Fruit fly (Drosophila melanogaster) whole organism, embryonic: ENCODE measurements around the gene CG14036.

ENCODE experiments used
- CG11085 ChIP-seq: fragments of 200-800 bp; sonication (Bioruptor generic); IDR thresholded peaks from 2 replicates; pipeline ENCODE4 v1.3.6; 2022; ENCODE audit warnings: missing biosample characterization, missing genetic modification characterization
- E2f2 ChIP-seq: fragments of 200-800 bp; sonication (Bioruptor generic); IDR thresholded peaks from 2 replicates; pipeline ENCODE4 v1.3.6; 2022; ENCODE audit warnings: missing biosample characterization, missing genetic modification characterization
- HLH54F ChIP-seq: fragments of 200-800 bp; sonication (Bioruptor generic); optimal IDR thresholded peaks from 3 replicates; lab custom pipeline; 2016; ENCODE audit warnings: missing biosample characterization, missing genetic modification characterization
- Neu2 ChIP-seq: fragments of 200-800 bp; sonication (Bioruptor generic); optimal IDR thresholded peaks from 3 replicates; lab custom pipeline; 2016; ENCODE audit warnings: missing biosample characterization, missing genetic modification characterization, borderline replicate concordance
- NfI ChIP-seq: fragments of 200-800 bp; sonication (Bioruptor generic); optimal IDR thresholded peaks from 3 replicates; lab custom pipeline; 2018; ENCODE audit warnings: missing biosample characterization, mild to moderate bottlenecking, missing genetic modification characterization, moderate library complexity
- Sox100B ChIP-seq: fragments of 200-800 bp; sonication (Bioruptor generic); optimal IDR thresholded peaks from 3 replicates; lab custom pipeline; 2018; ENCODE audit warnings: missing biosample characterization, mild to moderate bottlenecking, missing genetic modification characterization
- btn ChIP-seq: fragments of 200-800 bp; sonication (Bioruptor generic); optimal IDR thresholded peaks from 2 replicates; lab custom pipeline; 2016; ENCODE audit warnings: missing biosample characterization, missing genetic modification characterization
- ewg ChIP-seq: fragments of 200-800 bp; sonication (Bioruptor generic); optimal IDR thresholded peaks from 3 replicates; lab custom pipeline; 2017; ENCODE audit warnings: mild to moderate bottlenecking, missing biosample characterization, missing genetic modification reagents, missing genetic modification characterization
- insv ChIP-seq, 2 experiments: fragments of 200-800 bp; sonication (Bioruptor generic); optimal IDR thresholded peaks; 3 replicates each; lab custom pipeline; 2016 to 2018; ENCODE audit warnings: missing biosample characterization in 2 of 2, missing genetic modification characterization in 2 of 2
- sqz ChIP-seq: fragments of 200-800 bp; sonication (Bioruptor generic); optimal IDR thresholded peaks from 3 replicates; lab custom pipeline; 2018; ENCODE audit warnings: missing biosample characterization, mild to moderate bottlenecking, missing genetic modification characterization
- toy ChIP-seq: fragments of 200-800 bp; sonication (Bioruptor generic); IDR thresholded peaks from 2 replicates; pipeline ENCODE4 v1.3.6; 2022; ENCODE audit warnings: missing biosample characterization, missing genetic modification characterization

- TF ChIP-seq Sox100B (no peak), E2f2 (GFP tag; lab: Robert Waterston, UW) (peak; percentile 56; the same call in 1 of the 2 replicates), sqz (GFP tag; lab: Kevin White, UChicago) (peak; percentile 12), CG11085 (GFP tag; lab: Robert Waterston, UW) (no peak), NfI (no peak), ewg (GFP tag; lab: Kevin White, UChicago) (no peak), insv (GFP tag; optimal IDR thresholded peaks at IDR 0.05; lab: Kevin White, UChicago) (no peak), Neu2 (GFP tag; lab: Kevin White, UChicago) (no peak), HLH54F (no peak), btn (GFP tag; lab: Kevin White, UChicago) (no peak), toy (no peak)
Observed at dm6 chr2L:5058094-5058493, 3.3 kb upstream of the CG14036 start, which contains the start of gene Nepl3.
